Fruit fly (Drosophila melanogaster) whole organism, wandering third instar larva: ENCODE results near the gene CG5805.

Experiments
- Abd-B ChIP-seq: fragments of >200 bp; optimal IDR thresholded peaks from 2 replicates; lab custom pipeline; 2017; ENCODE audit warnings: missing biosample characterization, missing genetic modification characterization
- CG32264 ChIP-seq: fragments of 200-800 bp; sonication (Bioruptor generic); optimal IDR thresholded peaks from 2 replicates; lab custom pipeline; 2016; ENCODE audit warnings: missing biosample characterization, missing genetic modification characterization
- CG9705 ChIP-seq: fragments of 200-800 bp; sonication (Bioruptor generic); optimal IDR thresholded peaks from 2 replicates; lab custom pipeline; 2018; ENCODE audit warnings: missing biosample characterization, mild to moderate bottlenecking, missing genetic modification characterization
- CrebA ChIP-seq: fragments of 200-800 bp; sonication (Bioruptor generic); optimal IDR thresholded peaks from 2 replicates; lab custom pipeline; 2016; ENCODE audit warnings: missing biosample characterization, mild to moderate bottlenecking, missing genetic modification characterization, borderline replicate concordance
- Dfd ChIP-seq: fragments of >200 bp; optimal IDR thresholded peaks from 2 replicates; lab custom pipeline; 2017; ENCODE audit warnings: missing biosample characterization, missing genetic modification characterization
- Dif ChIP-seq: fragments of 200-275, 200-300 bp; sonication (Bioruptor generic); optimal IDR thresholded peaks from 2 replicates; lab custom pipeline; 2018; ENCODE audit warnings: missing biosample characterization, missing genetic modification characterization; ENCODE audit not compliant: partially characterized antibody
- GATAd ChIP-seq: sonication (Bioruptor generic); optimal IDR thresholded peaks from 2 replicates; lab custom pipeline; 2016; ENCODE audit warnings: missing biosample characterization, missing genetic modification characterization
- HLH106 ChIP-seq: fragments of 200-800 bp; optimal IDR thresholded peaks from 3 replicates; lab custom pipeline; 2019; ENCODE audit warnings: missing biosample characterization, mild to moderate bottlenecking, missing genetic modification characterization, moderate library complexity
- Hnf4 ChIP-seq: fragments of 200-800 bp; sonication (Bioruptor generic); optimal IDR thresholded peaks from 2 replicates; lab custom pipeline; 2016; ENCODE audit warnings: missing biosample characterization, mild to moderate bottlenecking, missing genetic modification characterization
- Hr78 ChIP-seq: fragments of >200 bp; optimal IDR thresholded peaks from 2 replicates; lab custom pipeline; 2017; ENCODE audit warnings: missing biosample characterization, missing genetic modification characterization
- Hr83 ChIP-seq: fragments of 200-300 bp; sonication (Bioruptor generic); optimal IDR thresholded peaks from 2 replicates; lab custom pipeline; 2016; ENCODE audit warnings: missing biosample characterization, mild to moderate bottlenecking, missing genetic modification characterization, moderate library complexity; ENCODE audit not compliant: poor library complexity, severe bottlenecking
- Jra ChIP-seq: sonication (Bioruptor generic); optimal IDR thresholded peaks from 2 replicates; lab custom pipeline; 2016; ENCODE audit warnings: missing biosample characterization, missing genetic modification characterization
- Mio ChIP-seq: sonication (Bioruptor generic); optimal IDR thresholded peaks from 2 replicates; lab custom pipeline; 2016; ENCODE audit warnings: missing biosample characterization, missing genetic modification characterization
- Myc ChIP-seq: fragments of >200 bp; optimal IDR thresholded peaks from 2 replicates; lab custom pipeline; 2017
- N ChIP-seq: fragments of >200 bp; optimal IDR thresholded peaks from 2 replicates; lab custom pipeline; 2018; ENCODE audit warnings: missing biosample characterization, missing external identifiers, missing genetic modification characterization
- OdsH ChIP-seq: fragments of 200-800 bp; sonication (Bioruptor generic); optimal IDR thresholded peaks from 2 replicates; lab custom pipeline; 2016; ENCODE audit warnings: missing biosample characterization, mild to moderate bottlenecking, missing genetic modification characterization
- Rel ChIP-seq, 2 experiments: fragments of 200-800 bp; sonication (Bioruptor generic) in 1 of 2; optimal IDR thresholded peaks; 2 replicates in 1 of 2; 3 replicates in 1 of 2; lab custom pipeline; 2016 to 2019; ENCODE audit warnings: mild to moderate bottlenecking in 2 of 2, missing biosample characterization in 2 of 2, missing genetic modification characterization in 2 of 2, moderate library complexity in 1 of 2
- Sp1 ChIP-seq: fragments of 200-800 bp; sonication (Bioruptor generic); optimal IDR thresholded peaks from 3 replicates; lab custom pipeline; 2019; ENCODE audit warnings: missing biosample characterization, mild to moderate bottlenecking, missing genetic modification characterization, moderate library complexity
- Vsx2 ChIP-seq: fragments of 200-300, 225-300 bp; sonication (Bioruptor generic); optimal IDR thresholded peaks from 2 replicates; lab custom pipeline; 2018; ENCODE audit warnings: missing biosample characterization, missing genetic modification characterization; ENCODE audit not compliant: partially characterized antibody
- br ChIP-seq: fragments of 200-800 bp; sonication (Bioruptor generic); optimal IDR thresholded peaks from 2 replicates; lab custom pipeline; 2016; ENCODE audit warnings: missing biosample characterization, missing genetic modification characterization
- brk ChIP-seq: fragments of 200-800 bp; sonication (Bioruptor generic); optimal IDR thresholded peaks from 2 replicates; lab custom pipeline; 2016; ENCODE audit warnings: missing biosample characterization, mild to moderate bottlenecking, missing genetic modification characterization
- dl ChIP-seq, 2 experiments: fragments of 175-275, 200-275 bp in 1 of 2; fragments of 200-275 bp in 1 of 2; sonication (Bioruptor generic); optimal IDR thresholded peaks; lab custom pipeline; 2018; ENCODE audit warnings: mild to moderate bottlenecking in 2 of 2, missing biosample characterization in 2 of 2, missing genetic modification characterization in 2 of 2, moderate library complexity in 2 of 2; ENCODE audit not compliant: partially characterized antibody in 2 of 2, insufficient read depth in 1 of 2
- dmrt93B ChIP-seq: fragments of 200-800 bp; sonication (Bioruptor generic); optimal IDR thresholded peaks from 2 replicates; lab custom pipeline; 2018; ENCODE audit warnings: missing biosample characterization, mild to moderate bottlenecking, missing genetic modification characterization
- dsf ChIP-seq: sonication (Bioruptor generic); optimal IDR thresholded peaks from 2 replicates; lab custom pipeline; 2016; ENCODE audit warnings: missing biosample characterization, missing genetic modification characterization, borderline replicate concordance
- ey ChIP-seq: fragments of 200-800 bp; sonication (Bioruptor generic); optimal IDR thresholded peaks from 2 replicates; lab custom pipeline; 2016; ENCODE audit warnings: missing biosample characterization, missing genetic modification characterization
- foxo ChIP-seq, 2 experiments: fragments of 200-800 bp; sonication (Bioruptor generic); optimal IDR thresholded peaks; 2 replicates in 1 of 2; 3 replicates in 1 of 2; lab custom pipeline; 2016 to 2017; ENCODE audit warnings: missing biosample characterization in 2 of 2, missing genetic modification characterization in 2 of 2
- fru ChIP-seq: fragments of 200-800 bp; sonication (Bioruptor generic); optimal IDR thresholded peaks from 3 replicates; lab custom pipeline; 2016; ENCODE audit warnings: missing biosample characterization, mild to moderate bottlenecking, missing genetic modification characterization
- h ChIP-seq: fragments of 200-800 bp; sonication (Bioruptor generic); optimal IDR thresholded peaks from 3 replicates; lab custom pipeline; 2016; ENCODE audit warnings: missing biosample characterization, mild to moderate bottlenecking, missing genetic modification characterization
- jim ChIP-seq: fragments of 175-275, 200-325 bp; sonication (Bioruptor generic); optimal IDR thresholded peaks from 2 replicates; lab custom pipeline; 2016; ENCODE audit warnings: missing biosample characterization, mild to moderate bottlenecking, missing genetic modification characterization
- lola ChIP-seq: fragments of >200 bp; optimal IDR thresholded peaks from 2 replicates; lab custom pipeline; 2017; ENCODE audit warnings: missing biosample characterization, missing genetic modification characterization
- pan ChIP-seq: fragments of >200 bp; optimal IDR thresholded peaks from 2 replicates; lab custom pipeline; 2017
- psq ChIP-seq: fragments of 200-800 bp; sonication (Bioruptor generic); optimal IDR thresholded peaks from 3 replicates; lab custom pipeline; 2017; ENCODE audit warnings: missing biosample characterization, mild to moderate bottlenecking, missing genetic modification characterization, moderate library complexity
- rgr ChIP-seq: fragments of 200-800 bp; sonication (Bioruptor generic); optimal IDR thresholded peaks from 3 replicates; lab custom pipeline; 2016; ENCODE audit warnings: missing biosample characterization, mild to moderate bottlenecking, missing genetic modification characterization
- sage ChIP-seq: fragments of 200-800 bp; sonication (Bioruptor generic); optimal IDR thresholded peaks from 2 replicates; lab custom pipeline; 2016; ENCODE audit warnings: missing biosample characterization, mild to moderate bottlenecking, missing genetic modification characterization
- sv ChIP-seq: fragments of 200-800 bp; sonication (Bioruptor generic); optimal IDR thresholded peaks from 3 replicates; lab custom pipeline; 2016; ENCODE audit warnings: missing biosample characterization, missing genetic modification characterization
- tai ChIP-seq: sonication (Bioruptor generic); optimal IDR thresholded peaks from 2 replicates; lab custom pipeline; 2016; ENCODE audit warnings: missing biosample characterization, missing genetic modification characterization
- usp ChIP-seq: fragments of >200 bp; optimal IDR thresholded peaks from 2 replicates; lab custom pipeline; 2017; ENCODE audit warnings: missing biosample characterization, missing genetic modification characterization
- woc ChIP-seq: sonication (Bioruptor generic); optimal IDR thresholded peaks from 2 replicates; lab custom pipeline; 2016; ENCODE audit warnings: missing biosample characterization, mild to moderate bottlenecking, missing genetic modification characterization

The CG5805 gene

dm6 chr3R:24771273-24772231 lies 15.7 kb downstream of the CG5805 start, which contains the start of gene CG42331 (continued):
- TF ChIP-seq dl (GFP tag; optimal IDR thresholded peaks at IDR 0.05; lab: Kevin White, UChicago; ENCODE audit: insufficient read depth in 1 of 2, partially characterized antibody in 2 of 2) (peak in 1 of 2 experiments; percentile 52), pan (lab: Kevin White, UChicago) (no peak), Dif (GFP tag; lab: Kevin White, UChicago) (peak; percentile 3), CrebA (no peak), sage (GFP tag; lab: Kevin White, UChicago) (no peak), Vsx2 (GFP tag; lab: Kevin White, UChicago) (no peak), dsf (no peak), Abd-B (no peak), CG32264 (GFP tag; lab: Kevin White, UChicago) (no peak), foxo (GFP tag; optimal IDR thresholded peaks at IDR 0.05; lab: Kevin White, UChicago) (peak in 1 of 2 experiments; percentile 69), tai (GFP tag; lab: Kevin White, UChicago) (no peak), woc (no peak), psq (GFP tag; lab: Kevin White, UChicago) (no peak)

dm6 chr3R:24769601-24770000 lies 17.6 kb downstream of the CG5805 start:
- no peak for TF ChIP-seq N (GFP tag; lab: Kevin White, UChicago)
- TF ChIP-seq Dfd (GFP tag; lab: Kevin White, UChicago), result peak; percentile 82

- TF ChIP-seq HLH106 (tag; lab: Kevin White, UChicago), result peak; percentile 97
- peak; percentile 98 for TF ChIP-seq ey
- peak; percentile 92 for TF ChIP-seq sv (GFP tag; lab: Kevin White, UChicago)
- TF ChIP-seq Vsx2 (GFP tag; lab: Kevin White, UChicago), result no peak
- peak; percentile 97 for TF ChIP-seq OdsH (GFP tag; lab: Kevin White, UChicago)
- TF ChIP-seq Myc, result no peak
- TF ChIP-seq fru (GFP tag; lab: Kevin White, UChicago), result peak; percentile 98
- TF ChIP-seq Hr83, result peak; percentile 76
- TF ChIP-seq lola (GFP tag; lab: Kevin White, UChicago), result no peak
- peak; percentile 77 for TF ChIP-seq sage (GFP tag; lab: Kevin White, UChicago)
- peak; percentile 75 for TF ChIP-seq dsf
- no peak for TF ChIP-seq Abd-B
- peak; percentile 49 for TF ChIP-seq CrebA
- TF ChIP-seq jim (GFP tag; lab: Kevin White, UChicago), result no peak
- peak; percentile 93 for TF ChIP-seq psq (GFP tag; lab: Kevin White, UChicago)
- no peak for TF ChIP-seq N (GFP tag; lab: Kevin White, UChicago)
- TF ChIP-seq tai (GFP tag; lab: Kevin White, UChicago), result peak; percentile 91
- peak; percentile 65 to 98 for TF ChIP-seq foxo (GFP tag; optimal IDR thresholded peaks at IDR 0.05; lab: Kevin White, UChicago)
- TF ChIP-seq Jra (GFP tag; lab: Kevin White, UChicago), result peak; percentile 92
- peak; percentile 30 to 81 for TF ChIP-seq dl (GFP tag; optimal IDR thresholded peaks at IDR 0.05; lab: Kevin White, UChicago; ENCODE audit: insufficient read depth in 1 of 2, partially characterized antibody in 2 of 2)
- peak; percentile 86 for TF ChIP-seq CG32264 (GFP tag; lab: Kevin White, UChicago)
- TF ChIP-seq pan (lab: Kevin White, UChicago), result no peak
- peak; percentile 97 for TF ChIP-seq h (GFP tag; lab: Kevin White, UChicago)
- peak; percentile 87 for TF ChIP-seq CG9705 (GFP tag; lab: Kevin White, UChicago)
- peak; percentile 76 for TF ChIP-seq Mio (GFP tag; lab: Kevin White, UChicago)
- peak; percentile 87 for TF ChIP-seq brk (GFP tag; lab: Kevin White, UChicago)
- TF ChIP-seq woc, result peak; percentile 90
- peak; percentile 97 for TF ChIP-seq rgr
- no peak for TF ChIP-seq usp (GFP tag; lab: Kevin White, UChicago)
- TF ChIP-seq Hr78, result no peak
- TF ChIP-seq Dif (GFP tag; lab: Kevin White, UChicago), result peak; percentile 53
- peak; percentile 96 for TF ChIP-seq dmrt93B
- TF ChIP-seq Hnf4, result peak; percentile 94
- TF ChIP-seq Sp1 (GFP tag; lab: Kevin White, UChicago), result peak; percentile 92
- peak; percentile 73 for TF ChIP-seq GATAd (GFP tag; lab: Kevin White, UChicago)
- TF ChIP-seq Dfd (GFP tag; lab: Kevin White, UChicago), result peak; percentile 52
- TF ChIP-seq Rel (GFP tag; optimal IDR thresholded peaks at IDR 0.05; lab: Kevin White, UChicago), result peak; percentile 56
- TF ChIP-seq Rel (tag; optimal IDR thresholded peaks at IDR 0.05; lab: Kevin White, UChicago), result peak; percentile 59
- peak; percentile 97 for TF ChIP-seq br (GFP tag; lab: Kevin White, UChicago)
Observed at dm6 chr3R:24768538-24769401, 18.5 kb downstream of the CG5805 start, which contains the start of gene CG13631. Gene CG13631, plus strand, starts transcription at chr3R:24769351.
